Worm (Caenorhabditis elegans): ENCODE results near the gene mdt-29.
"Not testable (repeated sequence)": the region's sequence is repeated elsewhere in the genome, so short reads cannot be mapped to it uniquely, and the experiment has no call there.

The mdt-29 gene

DNA sequence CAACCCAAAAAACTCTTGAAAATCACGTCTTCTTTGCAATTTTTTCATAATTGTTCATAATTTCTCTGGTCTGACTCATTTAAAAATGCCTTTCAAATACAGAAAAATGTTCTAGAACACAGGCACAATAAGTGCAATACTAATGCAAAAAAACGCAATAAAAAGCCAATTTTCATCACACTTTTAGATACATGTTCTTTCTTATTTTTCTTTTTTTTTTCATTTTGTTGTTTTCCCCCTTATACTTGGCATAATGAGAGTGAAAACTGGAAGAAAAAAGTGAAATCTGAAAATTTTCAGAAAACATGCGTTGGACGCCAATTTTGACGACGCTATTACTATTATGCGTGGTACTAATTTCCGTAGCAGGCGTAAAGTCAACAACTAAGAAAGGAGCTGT, 29.1 kb upstream of the mdt-29 start, which contains the start of gene tyr-2:
Gene tyr-2 (plus strand): TSS at position 301 of the 400 bp plus-strand sequence.
- no peak for TF ChIP-seq hsf-1 (GFP tag; IDR thresholded peaks at IDR 0.05)
- TF ChIP-seq fkh-3 (tag; optimal IDR thresholded peaks at IDR 0.05): no peak
- TF ChIP-seq efl-1 (GFP tag; optimal IDR thresholded peaks at IDR 0.05): no peak
- no peak for TF ChIP-seq aptf-2 (GFP tag; conservative IDR thresholded peaks at IDR 0.05)
- no peak for TF ChIP-seq nhr-179 (tag; optimal IDR thresholded peaks at IDR 0.05)
- TF ChIP-seq lsy-27 (tag; optimal IDR thresholded peaks at IDR 0.05; ENCODE audit: borderline replicate concordance, insufficient read depth): no peak
- TF ChIP-seq ztf-22 (GFP tag; optimal IDR thresholded peaks at IDR 0.05): no peak
- no peak for TF ChIP-seq F10E7.11 (tag; optimal IDR thresholded peaks at IDR 0.05)
- no peak for TF ChIP-seq mcd-1 (GFP tag; IDR thresholded peaks at IDR 0.05)
- TF ChIP-seq ceh-58 (GFP tag; IDR thresholded peaks at IDR 0.05): no peak
- TF ChIP-seq lin-40 (tag; optimal IDR thresholded peaks at IDR 0.05): no peak
- TF ChIP-seq mes-4 (tag; optimal IDR thresholded peaks at IDR 0.05): no peak

DNA sequence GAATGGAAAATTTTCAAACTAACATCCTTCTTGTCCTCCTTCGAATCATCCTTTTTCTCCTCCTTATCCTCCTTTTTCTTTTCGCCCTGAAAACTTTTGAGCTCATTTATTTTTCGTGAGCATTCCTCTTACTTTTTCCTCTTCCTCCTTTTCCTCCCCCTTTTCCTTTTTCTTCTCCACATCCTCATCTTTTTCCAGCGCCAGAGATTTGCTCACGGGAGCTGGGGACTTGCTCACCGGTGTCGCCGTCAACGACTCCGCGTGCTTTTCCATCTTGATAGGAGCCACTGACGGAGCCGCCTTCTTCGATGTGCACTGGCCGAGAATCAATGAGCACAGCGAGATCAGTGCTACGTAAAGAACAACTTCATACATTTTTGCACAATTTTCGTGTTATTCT, 24.7 kb upstream of the mdt-29 start, which contains the start of gene K08E3.2:
Gene K08E3.2 (minus strand): TSS at position 375 of the 400 bp plus-strand sequence.
- TF ChIP-seq attf-5 (GFP tag; optimal IDR thresholded peaks at IDR 0.05): no peak
- TF ChIP-seq nfya-2 (GFP tag; IDR thresholded peaks at IDR 0.05): no peak
- no peak for TF ChIP-seq attf-6 (GFP tag; IDR thresholded peaks at IDR 0.05)
- TF ChIP-seq egrh-3 (GFP tag; IDR thresholded peaks at IDR 0.05): peak; percentile 26; the same call in 1 of the 2 replicates
- peak; percentile 72 for TF ChIP-seq zfh-2 (GFP tag; conservative IDR thresholded peaks at IDR 0.05)

- not testable (repeated sequence) for TF ChIP-seq nfya-1 (tag; optimal IDR thresholded peaks at IDR 0.05; ENCODE audit: borderline replicate concordance, insufficient read depth); zfh-2 (GFP tag; conservative IDR thresholded peaks at IDR 0.05); sea-2 (GFP tag; IDR thresholded peaks at IDR 0.05)
Measured at ce11 chrIII:13751144-13751543, 21.8 kb upstream of the mdt-29 start, which contains the start of gene mlc-7. mlc-7 (plus strand) TSS chrIII:13751444.

DNA sequence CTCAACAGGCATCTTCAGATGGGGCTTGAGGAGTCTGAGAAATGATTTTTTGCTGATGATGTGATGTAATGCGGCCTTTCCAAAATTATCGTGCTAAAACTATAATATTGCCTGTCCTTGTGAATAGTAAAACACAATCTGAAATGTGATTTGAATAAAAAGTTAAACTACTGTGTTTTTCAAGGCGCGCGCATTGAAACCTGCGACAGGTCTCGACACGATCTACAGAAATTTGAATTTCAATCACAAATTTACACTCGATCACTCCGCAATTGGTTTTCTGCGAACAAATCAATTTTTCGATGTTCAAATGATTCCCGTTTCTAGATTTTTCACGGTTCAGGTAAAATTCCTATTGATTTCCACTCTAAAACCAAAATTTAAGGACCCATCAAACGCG, 17.3 kb upstream of the mdt-29 start, which contains the start of gene toca-2:
Gene toca-2 (plus strand): TSS at position 208 of the 400 bp plus-strand sequence.
- TF ChIP-seq lag-1 (GFP tag; IDR thresholded peaks at IDR 0.05) (no peak), snpc-4 (GFP tag; optimal IDR thresholded peaks at IDR 0.05) (no peak), snpc-4 (tag; optimal IDR thresholded peaks at IDR 0.05) (peak in 1 of 4 experiments; percentile 7), F39B2.1 (GFP tag; IDR thresholded peaks at IDR 0.05) (no peak), F49E8.2 (tag; optimal IDR thresholded peaks at IDR 0.05; ENCODE audit: insufficient read depth) (peak; percentile 14), aptf-3 (GFP tag; IDR thresholded peaks at IDR 0.05) (no peak), ceh-91 (GFP tag; IDR thresholded peaks at IDR 0.05) (no peak), rec-8 (tag; optimal IDR thresholded peaks at IDR 0.05) (no peak), him-1 (tag; optimal IDR thresholded peaks at IDR 0.05) (no peak), chd-7 (tag; optimal IDR thresholded peaks at IDR 0.05) (no peak), sea-2 (GFP tag; IDR thresholded peaks at IDR 0.05) (no peak), dox-1 (GFP tag; IDR thresholded peaks at IDR 0.05) (0 out of 2 replicates have a peak, but pooled peaks have one; percentile 22), rpc-1 (optimal IDR thresholded peaks at IDR 0.05) (no peak), rpc-1 (tag; optimal IDR thresholded peaks at IDR 0.05) (no peak), tlf-1 (GFP tag; optimal IDR thresholded peaks at IDR 0.05) (no peak), gei-17 (GFP tag; optimal IDR thresholded peaks at IDR 0.05) (no peak), ceh-40 (GFP tag; IDR thresholded peaks at IDR 0.05) (no peak), efl-1 (GFP tag; optimal IDR thresholded peaks at IDR 0.05) (peak; percentile 37), F37B4.10 (GFP tag; IDR thresholded peaks at IDR 0.05) (no peak), madf-6 (GFP tag; IDR thresholded peaks at IDR 0.05) (peak; percentile 87), lin-54 (GFP tag; optimal IDR thresholded peaks at IDR 0.05) (peak; percentile 74), T07F8.4 (tag; optimal IDR thresholded peaks at IDR 0.05) (no peak), madf-3 (GFP tag; IDR thresholded peaks at IDR 0.05) (no peak), F33H1.4 (GFP tag; IDR thresholded peaks at IDR 0.05) (peak; percentile 91), ekl-4 (GFP tag; IDR thresholded peaks at IDR 0.05) (no peak), madf-8 (GFP tag; conservative IDR thresholded peaks at IDR 0.05) (peak; percentile 64), D2030.7 (GFP tag; IDR thresholded peaks at IDR 0.05) (peak; percentile 73)
